Fruit fly (Drosophila melanogaster): Measurements from ENCODE around the gene dmrt99B.

The dmrt99B gene

dm6 chr3R:29692009-29692641, at the start of gene dmrt99B (continued):
- TF ChIP-seq CG6791 (GFP tag; IDR thresholded peaks at IDR 0.05; ENCODE audit: partially characterized antibody) = 0 out of 3 replicates have a peak, but pooled peaks have one; percentile 6
- TF ChIP-seq CG9437 (GFP tag; optimal IDR thresholded peaks at IDR 0.05) = no peak
- TF ChIP-seq CG7271 (tag; optimal IDR thresholded peaks at IDR 0.05) = no peak
- no peak for TF ChIP-seq crc (GFP tag; optimal IDR thresholded peaks at IDR 0.05)
- TF ChIP-seq CHES-1-like (GFP tag; optimal IDR thresholded peaks at IDR 0.05) = no peak
- TF ChIP-seq MBD-R2 (GFP tag; IDR thresholded peaks at IDR 0.05) = no peak
- TF ChIP-seq CG17328 (GFP tag; IDR thresholded peaks at IDR 0.05) = no peak
- TF ChIP-seq exex (tag; optimal IDR thresholded peaks at IDR 0.05) = no peak
- TF ChIP-seq NC2β (GFP tag; optimal IDR thresholded peaks at IDR 0.05) = no peak
- 0 out of 3 replicates have a peak, but pooled peaks have one; percentile 22 for TF ChIP-seq CG34224 (GFP tag; IDR thresholded peaks at IDR 0.05; ENCODE audit: partially characterized antibody)

dm6 chr3R:29651488-29651887, 40.9 kb upstream of the dmrt99B start:
- TF ChIP-seq bab2 (GFP tag; optimal IDR thresholded peaks at IDR 0.05) (no peak), CG10959 (GFP tag; IDR thresholded peaks at IDR 0.05) (no peak), stwl (tag; optimal IDR thresholded peaks at IDR 0.05) (no peak), Fer1 (GFP tag; optimal IDR thresholded peaks at IDR 0.05) (peak; percentile 74), CG2875 (GFP tag; optimal IDR thresholded peaks at IDR 0.05) (no peak), hbn (GFP tag; IDR thresholded peaks at IDR 0.05; ENCODE audit: partially characterized antibody) (no peak), Fer3 (tag; optimal IDR thresholded peaks at IDR 0.05) (peak; percentile 48), en (GFP tag; optimal IDR thresholded peaks at IDR 0.05) (no peak), CG10147 (GFP tag; optimal IDR thresholded peaks at IDR 0.05) (peak; percentile 32), CG17385 (GFP tag; optimal IDR thresholded peaks at IDR 0.05) (peak; percentile 45), CG14860 (GFP tag; IDR thresholded peaks at IDR 0.05; ENCODE audit: partially characterized antibody) (no peak), Opbp (GFP tag; IDR thresholded peaks at IDR 0.05; ENCODE audit: partially characterized antibody) (no peak), CG17361 (GFP tag; IDR thresholded peaks at IDR 0.05) (0 out of 3 replicates have a peak, but pooled peaks have one; percentile 17), Nf-YB (GFP tag; optimal IDR thresholded peaks at IDR 0.05) (no peak), NfI (GFP tag; optimal IDR thresholded peaks at IDR 0.05) (peak; percentile 30), CG6813 (GFP tag; optimal IDR thresholded peaks at IDR 0.05) (no peak), ci (GFP tag; IDR thresholded peaks at IDR 0.05) (peak; percentile 58; the same call in 1 of the 3 replicates), Ets65A (GFP tag) (peak; percentile 50), CG2678 (tag; optimal IDR thresholded peaks at IDR 0.05) (peak; percentile 64), CG9727 (GFP tag; optimal IDR thresholded peaks at IDR 0.05) (peak; percentile 33), Hand (GFP tag; optimal IDR thresholded peaks at IDR 0.05) (peak; percentile 65), E2f2 (GFP tag; IDR thresholded peaks at IDR 0.05) (peak; percentile 27; the same call in 1 of the 2 replicates), CG12155 (GFP tag; optimal IDR thresholded peaks at IDR 0.05) (no peak), CG18011 (GFP tag; optimal IDR thresholded peaks at IDR 0.05) (no peak), CG7556 (GFP tag; optimal IDR thresholded peaks at IDR 0.05) (peak; percentile 60), C15 (GFP tag; IDR thresholded peaks at IDR 0.05) (no peak), kay (GFP tag; optimal IDR thresholded peaks at IDR 0.05) (no peak), CG33213 (GFP tag; optimal IDR thresholded peaks at IDR 0.05) (no peak), zfh1 (GFP tag; IDR thresholded peaks at IDR 0.05) (0 out of 3 replicates have a peak, but pooled peaks have one; percentile 30), tll (GFP tag; optimal IDR thresholded peaks at IDR 0.05) (no peak), CG12769 (tag; optimal IDR thresholded peaks at IDR 0.05) (peak; percentile 32), onecut (GFP tag; IDR thresholded peaks at IDR 0.05) (0 out of 2 replicates have a peak, but pooled peaks have one; percentile 6), scrt (GFP tag; optimal IDR thresholded peaks at IDR 0.05) (peak; percentile 41), org-1 (GFP tag; optimal IDR thresholded peaks at IDR 0.05) (peak; percentile 20), sob (GFP tag; IDR thresholded peaks at IDR 0.05) (0 out of 2 replicates have a peak, but pooled peaks have one; percentile 8), CG6683 (GFP tag; optimal IDR thresholded peaks at IDR 0.05) (no peak), CG16779 (GFP tag; IDR thresholded peaks at IDR 0.05) (no peak), ap (GFP tag; IDR thresholded peaks at IDR 0.05) (no peak)

Data from whole organism, embryonic.